Fruit fly (Drosophila melanogaster) whole organism, embryonic: ENCODE results near the gene CG15629.

Experiments used
- CG5953 ChIP-seq: fragments of 200-800 bp; sonication (Bioruptor generic); IDR thresholded peaks from 2 replicates; pipeline ENCODE4 v1.3.6; 2022; ENCODE audit warnings: missing biosample characterization, missing genetic modification characterization
- CG6175 ChIP-seq: fragments of 200-800 bp; sonication (Bioruptor generic); IDR thresholded peaks from 3 replicates; pipeline ENCODE4 v1.3.6; 2022; ENCODE audit warnings: missing biosample characterization, missing genetic modification characterization
- Fer2 ChIP-seq: fragments of 200-800 bp; sonication (Bioruptor generic); optimal IDR thresholded peaks from 2 replicates; lab custom pipeline; 2018; ENCODE audit warnings: missing biosample characterization, mild to moderate bottlenecking, missing genetic modification characterization, moderate library complexity
- Hsf ChIP-seq: fragments of 200-800 bp; sonication (Bioruptor generic); optimal IDR thresholded peaks from 3 replicates; lab custom pipeline; 2016; ENCODE audit warnings: missing biosample characterization, missing genetic modification characterization
- MESR4 ChIP-seq: fragments of 200-800 bp; sonication (Bioruptor generic); optimal IDR thresholded peaks from 2 replicates; lab custom pipeline; 2018; ENCODE audit warnings: missing biosample characterization, mild to moderate bottlenecking, missing genetic modification characterization, moderate library complexity
- Optix ChIP-seq: fragments of 200-800 bp; sonication (Bioruptor generic); IDR thresholded peaks from 3 replicates; pipeline ENCODE4 v1.3.6; 2022; ENCODE audit warnings: missing biosample characterization, missing genetic modification characterization

DNA sequence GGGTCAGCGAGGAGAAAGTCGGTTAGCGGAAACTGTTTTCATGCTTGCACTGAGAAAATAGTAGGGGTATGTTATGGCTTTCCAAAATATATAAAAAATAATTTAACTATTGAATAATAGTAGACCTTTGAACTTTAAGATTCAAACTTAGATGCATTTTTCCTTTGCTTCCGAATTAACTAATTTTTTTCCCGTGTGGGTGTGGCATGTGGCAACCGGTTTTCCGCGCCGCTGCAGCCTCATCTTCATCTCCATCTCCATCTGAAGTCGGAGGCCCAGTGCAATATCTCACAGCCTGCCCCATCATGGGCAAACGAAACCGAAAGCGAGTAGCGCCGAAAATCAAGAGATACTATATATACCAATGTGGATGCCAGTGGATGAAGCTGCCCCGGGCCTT is 15.2 kb upstream of the CG15629 start:
- TF ChIP-seq Hsf (no peak), Optix (no peak), MESR4 (GFP tag; lab: Kevin White, UChicago) (no peak), CG6175 (GFP tag; lab: Robert Waterston, UW) (no peak), CG5953 (no peak), Fer2 (no peak)
